Fruit fly (Drosophila melanogaster) whole organism, wandering third instar larva: ENCODE results near the gene Gr93d.

Source experiments
- CG32264 ChIP-seq: fragments of 200-800 bp; sonication (Bioruptor generic); optimal IDR thresholded peaks from 2 replicates; lab custom pipeline; 2016; ENCODE audit warnings: missing biosample characterization, missing genetic modification characterization
- Dfd ChIP-seq: fragments of >200 bp; optimal IDR thresholded peaks from 2 replicates; lab custom pipeline; 2017; ENCODE audit warnings: missing biosample characterization, missing genetic modification characterization
- Hr78 ChIP-seq: fragments of >200 bp; optimal IDR thresholded peaks from 2 replicates; lab custom pipeline; 2017; ENCODE audit warnings: missing biosample characterization, missing genetic modification characterization
- Mio ChIP-seq: sonication (Bioruptor generic); optimal IDR thresholded peaks from 2 replicates; lab custom pipeline; 2016; ENCODE audit warnings: missing biosample characterization, missing genetic modification characterization
- ey ChIP-seq: fragments of 200-800 bp; sonication (Bioruptor generic); optimal IDR thresholded peaks from 2 replicates; lab custom pipeline; 2016; ENCODE audit warnings: missing biosample characterization, missing genetic modification characterization
- psq ChIP-seq: fragments of 200-800 bp; sonication (Bioruptor generic); optimal IDR thresholded peaks from 3 replicates; lab custom pipeline; 2017; ENCODE audit warnings: missing biosample characterization, mild to moderate bottlenecking, missing genetic modification characterization, moderate library complexity
- usp ChIP-seq: fragments of >200 bp; optimal IDR thresholded peaks from 2 replicates; lab custom pipeline; 2017; ENCODE audit warnings: missing biosample characterization, missing genetic modification characterization

DNA sequence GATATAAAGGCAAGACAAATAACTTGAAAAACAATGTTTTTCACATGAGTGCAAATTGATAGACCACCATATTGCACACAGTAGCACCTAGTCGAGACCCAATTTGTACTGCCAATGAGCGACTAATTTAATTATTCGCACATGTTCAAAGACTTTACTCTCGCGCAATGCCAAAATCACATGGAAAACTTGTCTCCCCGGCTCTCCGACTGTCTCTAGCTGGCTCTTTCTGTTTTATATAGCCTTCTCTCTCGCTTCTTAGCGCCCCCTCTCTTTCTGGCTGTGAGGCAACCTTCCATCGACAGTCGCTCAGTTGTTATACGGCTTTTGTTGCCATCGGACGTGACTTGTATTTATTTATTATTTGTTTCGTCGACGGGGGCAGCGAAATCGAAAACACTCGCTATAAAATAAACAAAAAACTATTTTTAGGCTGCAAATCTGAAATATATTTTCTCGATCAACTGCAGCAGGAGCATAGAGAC lies 28.6 kb upstream of the Gr93d start, which contains the start of gene CG6656:
- TF ChIP-seq Dfd (no peak), CG32264 (GFP tag; lab: Kevin White, UChicago) (peak; percentile 14), Hr78 (GFP tag; lab: Kevin White, UChicago) (no peak), ey (GFP tag; lab: Kevin White, UChicago) (no peak), psq (GFP tag; lab: Kevin White, UChicago) (no peak), Mio (GFP tag; lab: Kevin White, UChicago) (no peak), usp (GFP tag; lab: Kevin White, UChicago) (no peak)
